Fruit fly (Drosophila melanogaster) whole organism, embryonic: ENCODE results near the gene Swip-1.

Source experiments
- Antp ChIP-seq: fragments of 200-800 bp; sonication (Bioruptor generic); optimal IDR thresholded peaks from 3 replicates; lab custom pipeline; 2016; ENCODE audit warnings: missing biosample characterization, missing genetic modification characterization
- B-H1 ChIP-seq: fragments of 200-800 bp; sonication (Bioruptor generic); IDR thresholded peaks from 3 replicates; pipeline ENCODE4 v1.3.6; 2022; ENCODE audit warnings: missing biosample characterization, missing genetic modification characterization
- Bgb ChIP-seq: fragments of 200-800 bp; sonication (Bioruptor generic); IDR thresholded peaks from 2 replicates; pipeline ENCODE4 v1.3.6; 2022; ENCODE audit warnings: missing biosample characterization, missing genetic modification characterization; ENCODE audit not compliant: partially characterized antibody
- CG10431 ChIP-seq: fragments of 200-800 bp; sonication (Bioruptor generic); optimal IDR thresholded peaks from 3 replicates; lab custom pipeline; 2018; ENCODE audit warnings: missing biosample characterization, mild to moderate bottlenecking, missing genetic modification characterization
- CG11696 ChIP-seq: fragments of 200-800 bp; sonication (Bioruptor generic); IDR thresholded peaks from 2 replicates; pipeline ENCODE4 v1.3.6; 2022; ENCODE audit warnings: missing biosample characterization, missing genetic modification characterization
- CG13123 ChIP-seq: fragments of 200-800 bp; sonication (Bioruptor generic); optimal IDR thresholded peaks from 2 replicates; lab custom pipeline; 2016; ENCODE audit warnings: missing biosample characterization, missing genetic modification characterization
- CG15269 ChIP-seq: fragments of 200-800 bp; sonication (Bioruptor generic); optimal IDR thresholded peaks from 2 replicates; lab custom pipeline; 2018; ENCODE audit warnings: missing biosample characterization, mild to moderate bottlenecking, missing genetic modification characterization, moderate library complexity
- CG1792 ChIP-seq: fragments of 200-800 bp; sonication (Bioruptor generic); optimal IDR thresholded peaks from 2 replicates; lab custom pipeline; 2016; ENCODE audit warnings: missing biosample characterization, missing genetic modification characterization
- CG18599 ChIP-seq: fragments of 200-800 bp; sonication (Bioruptor generic); optimal IDR thresholded peaks from 3 replicates; lab custom pipeline; 2017; ENCODE audit warnings: missing biosample characterization, missing genetic modification characterization, mild to moderate bottlenecking, moderate library complexity, missing genetic modification reagents
- CG2712 ChIP-seq: fragments of 200-800 bp; optimal IDR thresholded peaks from 3 replicates; lab custom pipeline; 2019; ENCODE audit warnings: missing biosample characterization, mild to moderate bottlenecking, missing genetic modification characterization, moderate library complexity
- CG3163 ChIP-seq: fragments of 200-800 bp; sonication (Bioruptor generic); optimal IDR thresholded peaks from 3 replicates; lab custom pipeline; 2016; ENCODE audit warnings: missing biosample characterization, missing genetic modification characterization
- CG33557 ChIP-seq: fragments of 200-800 bp; sonication (Bioruptor generic); optimal IDR thresholded peaks from 2 replicates; lab custom pipeline; 2019; ENCODE audit warnings: missing biosample characterization, mild to moderate bottlenecking, missing genetic modification characterization, moderate library complexity
- CG6683 ChIP-seq: fragments of 200-800 bp; sonication (Bioruptor generic); optimal IDR thresholded peaks from 2 replicates; lab custom pipeline; 2017; ENCODE audit warnings: missing biosample characterization, mild to moderate bottlenecking, missing genetic modification characterization, missing genetic modification reagents
- CG7556 ChIP-seq: fragments of 200-800 bp; sonication (Bioruptor generic); optimal IDR thresholded peaks from 2 replicates; lab custom pipeline; 2017; ENCODE audit warnings: missing biosample characterization, mild to moderate bottlenecking, missing genetic modification characterization
- CG7786 ChIP-seq: fragments of 200-800 bp; sonication (Bioruptor generic); optimal IDR thresholded peaks from 2 replicates; lab custom pipeline; 2016; ENCODE audit warnings: missing biosample characterization, missing genetic modification characterization
- CTCF ChIP-seq: fragments of 200-800 bp; sonication (Bioruptor generic); optimal IDR thresholded peaks from 2 replicates; lab custom pipeline; 2017; ENCODE audit warnings: missing biosample characterization, mild to moderate bottlenecking, missing genetic modification characterization, moderate library complexity
- Camta ChIP-seq: fragments of 200-800 bp; sonication (Bioruptor generic); optimal IDR thresholded peaks from 2 replicates; lab custom pipeline; 2016; ENCODE audit warnings: missing biosample characterization, missing genetic modification characterization
- CoRest ChIP-seq: fragments of 200-800 bp; sonication (Bioruptor generic); optimal IDR thresholded peaks from 3 replicates; lab custom pipeline; 2018; ENCODE audit warnings: missing biosample characterization, mild to moderate bottlenecking, missing genetic modification characterization, moderate library complexity
- Doc3 ChIP-seq: fragments of 200-800 bp; sonication (Bioruptor generic); IDR thresholded peaks from 3 replicates; pipeline ENCODE4 v1.3.6; 2022; ENCODE audit warnings: missing biosample characterization, missing genetic modification characterization; ENCODE audit not compliant: partially characterized antibody
- Dp ChIP-seq: fragments of 200-800 bp; sonication (Bioruptor generic); optimal IDR thresholded peaks from 2 replicates; lab custom pipeline; 2018; ENCODE audit warnings: missing biosample characterization, mild to moderate bottlenecking, missing genetic modification characterization, moderate library complexity
- Eip74EF ChIP-seq, 2 experiments: fragments of 200-800 bp in 1 of 2; fragments of >200 bp in 1 of 2; sonication (Bioruptor generic) in 1 of 2; optimal IDR thresholded peaks; 2 replicates each; lab custom pipeline; 2017 to 2019; ENCODE audit warnings: missing biosample characterization in 2 of 2, missing genetic modification characterization in 2 of 2, mild to moderate bottlenecking in 1 of 2, moderate library complexity in 1 of 2
- HLH4C ChIP-seq: fragments of 200-800 bp; sonication (Bioruptor generic); IDR thresholded peaks from 3 replicates; pipeline ENCODE4 v1.3.6; 2022; ENCODE audit warnings: missing biosample characterization, missing genetic modification characterization; ENCODE audit not compliant: partially characterized antibody
- Hr39 ChIP-seq: fragments of >200 bp; optimal IDR thresholded peaks from 2 replicates; lab custom pipeline; 2017
- Lhr ChIP-seq: fragments of 200-800 bp; sonication (Bioruptor generic); optimal IDR thresholded peaks from 3 replicates; lab custom pipeline; 2017; ENCODE audit warnings: mild to moderate bottlenecking, missing biosample characterization, missing genetic modification reagents, missing genetic modification characterization
- Lpt ChIP-seq: fragments of >200 bp; optimal IDR thresholded peaks from 2 replicates; lab custom pipeline; 2018; ENCODE audit warnings: missing biosample characterization, missing genetic modification characterization
- MESR4 ChIP-seq: fragments of 200-800 bp; sonication (Bioruptor generic); optimal IDR thresholded peaks from 2 replicates; lab custom pipeline; 2018; ENCODE audit warnings: missing biosample characterization, mild to moderate bottlenecking, missing genetic modification characterization, moderate library complexity
- NC2β ChIP-seq: fragments of 200-800 bp; sonication (Bioruptor generic); optimal IDR thresholded peaks from 2 replicates; lab custom pipeline; 2016; ENCODE audit warnings: missing biosample characterization, missing genetic modification characterization
- Nf-YA ChIP-seq: fragments of 200-800 bp; sonication (Bioruptor generic); IDR thresholded peaks from 2 replicates; pipeline ENCODE4 v1.3.6; 2022; ENCODE audit warnings: missing biosample characterization, missing genetic modification characterization
- Ptx1 ChIP-seq: fragments of 200-800 bp; sonication (Bioruptor generic); IDR thresholded peaks from 2 replicates; pipeline ENCODE4 v1.3.6; 2022; ENCODE audit warnings: missing biosample characterization, missing genetic modification characterization
- Stat92E ChIP-seq, 3 experiments: fragments of >200 bp in 2 of 3; fragments of 200-800 bp in 1 of 3; sonication (Bioruptor generic) in 1 of 3; optimal IDR thresholded peaks; 2 replicates each; lab custom pipeline; 2017 to 2019; ENCODE audit warnings: missing biosample characterization in 3 of 3, missing genetic modification characterization in 3 of 3, mild to moderate bottlenecking in 1 of 3, moderate library complexity in 1 of 3
- YL-1 ChIP-seq: fragments of 200-800 bp; sonication (Bioruptor generic); optimal IDR thresholded peaks from 3 replicates; lab custom pipeline; 2017; ENCODE audit warnings: missing biosample characterization, mild to moderate bottlenecking, missing genetic modification characterization
- bab2 ChIP-seq: fragments of 200-800 bp; sonication (Bioruptor generic); optimal IDR thresholded peaks from 2 replicates; lab custom pipeline; 2016; ENCODE audit warnings: missing biosample characterization, missing genetic modification characterization
- cg ChIP-seq: fragments of 200-800 bp; sonication (Bioruptor generic); optimal IDR thresholded peaks from 3 replicates; lab custom pipeline; 2019; ENCODE audit warnings: missing biosample characterization, mild to moderate bottlenecking, missing genetic modification characterization, moderate library complexity
- chif ChIP-seq, 2 experiments: fragments of 200-800 bp; sonication (Bioruptor generic); optimal IDR thresholded peaks; 3 replicates each; lab custom pipeline; 2016; ENCODE audit warnings: missing biosample characterization in 2 of 2, missing genetic modification characterization in 2 of 2
- chn ChIP-seq: fragments of 200-800 bp; sonication (Bioruptor generic); optimal IDR thresholded peaks from 2 replicates; lab custom pipeline; 2016; ENCODE audit warnings: missing biosample characterization, missing genetic modification characterization
- danr ChIP-seq: fragments of 200-800 bp; sonication (Bioruptor generic); IDR thresholded peaks from 2 replicates; pipeline ENCODE4 v1.3.6; 2022; ENCODE audit warnings: missing biosample characterization, missing genetic modification characterization
- dpn ChIP-seq, 2 experiments: fragments of 200-800 bp; sonication (Bioruptor generic); optimal IDR thresholded peaks; 3 replicates each; lab custom pipeline; 2016; ENCODE audit warnings: missing biosample characterization in 2 of 2, missing genetic modification characterization in 2 of 2
- ewg ChIP-seq: fragments of 200-800 bp; sonication (Bioruptor generic); optimal IDR thresholded peaks from 3 replicates; lab custom pipeline; 2017; ENCODE audit warnings: mild to moderate bottlenecking, missing biosample characterization, missing genetic modification reagents, missing genetic modification characterization
- nerfin-1 ChIP-seq: fragments of 200-800 bp; sonication (Bioruptor generic); optimal IDR thresholded peaks from 3 replicates; lab custom pipeline; 2019; ENCODE audit warnings: missing biosample characterization, mild to moderate bottlenecking, missing genetic modification characterization, moderate library complexity
- onecut ChIP-seq: fragments of 200-800 bp; sonication (Bioruptor generic); IDR thresholded peaks from 2 replicates; pipeline ENCODE4 v1.3.6; 2022; ENCODE audit warnings: missing biosample characterization, missing genetic modification characterization
- org-1 ChIP-seq: fragments of 200-800 bp; sonication (Bioruptor generic); optimal IDR thresholded peaks from 2 replicates; lab custom pipeline; 2017; ENCODE audit warnings: missing biosample characterization, missing genetic modification characterization
- pfk ChIP-seq: fragments of 200-800 bp; sonication (Bioruptor generic); optimal IDR thresholded peaks from 2 replicates; lab custom pipeline; 2018; ENCODE audit warnings: missing biosample characterization, mild to moderate bottlenecking, missing genetic modification characterization, moderate library complexity
- prd ChIP-seq, 3 experiments: fragments of >200 bp in 2 of 3; fragments of 200-800 bp in 1 of 3; sonication (Bioruptor generic) in 1 of 3; optimal IDR thresholded peaks in 2 of 3; IDR thresholded peaks in 1 of 3; 2 replicates in 2 of 3; 3 replicates in 1 of 3; pipeline versions ENCODE4 v1.3.6 to Lab custom; 2017 to 2022; ENCODE audit warnings: missing biosample characterization in 1 of 3, missing genetic modification characterization in 1 of 3
- ro ChIP-seq: fragments of 200-800 bp; sonication (Bioruptor generic); IDR thresholded peaks from 2 replicates; pipeline ENCODE4 v1.3.6; 2022; ENCODE audit warnings: missing biosample characterization, missing genetic modification characterization
- slp2 ChIP-seq: fragments of 200-800 bp; sonication (Bioruptor generic); optimal IDR thresholded peaks from 2 replicates; lab custom pipeline; 2016; ENCODE audit warnings: missing biosample characterization, missing genetic modification characterization
- sug ChIP-seq: fragments of 200-800 bp; optimal IDR thresholded peaks from 2 replicates; lab custom pipeline; 2019; ENCODE audit warnings: missing biosample characterization, mild to moderate bottlenecking, missing genetic modification characterization, moderate library complexity
- trem ChIP-seq: fragments of 200-800 bp; optimal IDR thresholded peaks from 3 replicates; lab custom pipeline; 2019; ENCODE audit warnings: missing biosample characterization, mild to moderate bottlenecking, missing genetic modification characterization, moderate library complexity
- unpg ChIP-seq: fragments of 200-800 bp; sonication (Bioruptor generic); optimal IDR thresholded peaks from 3 replicates; lab custom pipeline; 2018; ENCODE audit warnings: missing biosample characterization, mild to moderate bottlenecking, missing genetic modification characterization, moderate library complexity

Gene Swip-1

DNA sequence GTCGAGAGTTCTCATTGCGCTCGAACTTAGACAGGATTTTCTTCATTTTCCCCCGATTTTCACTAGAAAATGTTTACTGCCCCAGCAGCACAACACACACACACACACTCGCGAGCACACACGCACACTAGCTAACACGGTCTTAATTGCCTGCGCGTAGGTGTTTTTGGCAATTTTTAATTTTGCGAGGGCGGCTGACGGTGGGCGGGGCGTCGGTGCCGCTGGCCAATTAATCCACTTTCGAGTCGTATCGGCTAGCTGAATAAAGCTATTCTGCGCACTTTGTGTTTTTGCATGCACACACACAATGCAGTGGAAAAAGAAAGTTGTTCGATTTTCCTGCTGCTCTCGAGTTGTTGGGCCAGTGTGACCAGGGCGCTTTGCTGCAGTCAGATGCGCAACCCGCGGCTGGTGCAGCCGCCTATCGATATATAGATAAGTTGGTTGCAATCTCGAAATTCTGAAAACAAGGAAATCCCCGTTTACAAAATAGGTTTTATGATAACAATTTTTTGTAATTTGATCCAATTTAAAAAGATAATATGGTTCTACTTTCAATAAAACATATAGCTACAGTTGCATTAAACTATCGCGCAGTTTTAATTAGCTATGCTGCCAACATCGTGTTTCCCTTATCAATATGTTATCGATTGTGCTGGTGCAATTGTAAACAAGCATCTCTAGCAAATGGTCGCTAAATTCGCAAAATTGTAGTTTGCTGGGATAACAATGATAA is 18.5 kb downstream of the Swip-1 start, which contains the start of the genes Nak and Tango6 (continued):
- TF ChIP-seq CG7556 (GFP tag; lab: Kevin White, UChicago): peak; percentile 1
- peak; percentile 87 for TF ChIP-seq Bgb
- peak; percentile 2 for TF ChIP-seq CG7786 (GFP tag; lab: Kevin White, UChicago)
- no peak for TF ChIP-seq org-1 (GFP tag; lab: Kevin White, UChicago)
- TF ChIP-seq bab2 (GFP tag; lab: Kevin White, UChicago): peak; percentile 26
- no peak for TF ChIP-seq danr
- peak; percentile 40 for TF ChIP-seq Camta (GFP tag; lab: Kevin White, UChicago)
- peak; percentile 22 for TF ChIP-seq chn (GFP tag; lab: Kevin White, UChicago)
- TF ChIP-seq trem: peak; percentile 85
- TF ChIP-seq Lpt: no peak
- peak; percentile 62 for TF ChIP-seq NC2β (GFP tag; lab: Kevin White, UChicago)
- TF ChIP-seq Eip74EF (GFP tag; optimal IDR thresholded peaks at IDR 0.05; lab: Kevin White, UChicago): no peak
- peak; percentile 29 for TF ChIP-seq CG10431
- peak; percentile 45 for TF ChIP-seq YL-1 (GFP tag; lab: Kevin White, UChicago)
- TF ChIP-seq onecut: peak; percentile 26; the same call in 1 of the 2 replicates
- TF ChIP-seq CG13123: no peak
- no peak for TF ChIP-seq ro (GFP tag; lab: Robert Waterston, UW)
- TF ChIP-seq CG18599: peak; percentile 9
- peak; percentile 46 for TF ChIP-seq sug (tag; lab: Kevin White, UChicago)
- no peak for TF ChIP-seq CG6683 (GFP tag; lab: Kevin White, UChicago)
- TF ChIP-seq nerfin-1 (tag; lab: Kevin White, UChicago): peak; percentile 4
- TF ChIP-seq unpg (GFP tag; lab: Kevin White, UChicago): peak; percentile 11
- no peak for TF ChIP-seq Nf-YA (GFP tag; lab: Robert Waterston, UW)
- peak; percentile 37 for TF ChIP-seq CG33557
- TF ChIP-seq CG11696: peak; percentile 86
- TF ChIP-seq chif (GFP tag; optimal IDR thresholded peaks at IDR 0.05; lab: Kevin White, UChicago): peak in 1 of 2 experiments; percentile 21
- TF ChIP-seq CG15269 (tag; lab: Kevin White, UChicago): peak; percentile 20
- TF ChIP-seq slp2: no peak
- peak in 1 of 3 experiments; percentile 51 for TF ChIP-seq Stat92E (GFP tag; optimal IDR thresholded peaks at IDR 0.05; lab: Kevin White, UChicago)
- TF ChIP-seq CG2712: peak; percentile 63
- TF ChIP-seq Dp (GFP tag; lab: Kevin White, UChicago): peak; percentile 35
- TF ChIP-seq prd (optimal IDR thresholded peaks at IDR 0.05; lab: Kevin White, UChicago): no peak
- peak; percentile 33; the same call in 1 of the 3 replicates for TF ChIP-seq prd (GFP tag; IDR thresholded peaks at IDR 0.05; lab: Robert Waterston, UW)
- peak; percentile 91 for TF ChIP-seq HLH4C
- TF ChIP-seq Antp (GFP tag; lab: Kevin White, UChicago): peak; percentile 6
- peak; percentile 10 to 34 for TF ChIP-seq dpn (GFP tag; optimal IDR thresholded peaks at IDR 0.05; lab: Kevin White, UChicago)
- TF ChIP-seq CG1792: peak; percentile 41
- TF ChIP-seq cg (GFP tag; lab: Kevin White, UChicago): peak; percentile 87
- TF ChIP-seq CoRest (tag; lab: Kevin White, UChicago): peak; percentile 65
- peak; percentile 32 for TF ChIP-seq CTCF (GFP tag; lab: Kevin White, UChicago)
- no peak for TF ChIP-seq pfk (GFP tag; lab: Kevin White, UChicago)
- no peak for TF ChIP-seq B-H1 (GFP tag; lab: Robert Waterston, UW)
- TF ChIP-seq Lhr (GFP tag; lab: Kevin White, UChicago): peak; percentile 61
- no peak for TF ChIP-seq Hr39 (lab: Kevin White, UChicago)
- TF ChIP-seq Ptx1: 0 out of 2 replicates have a peak, but pooled peaks have one; percentile 26
- TF ChIP-seq CG3163: peak; percentile 4
- peak; percentile 96 for TF ChIP-seq Doc3 (GFP tag; lab: Robert Waterston, UW)
- TF ChIP-seq MESR4 (GFP tag; lab: Kevin White, UChicago): peak; percentile 88
- TF ChIP-seq ewg (GFP tag; lab: Kevin White, UChicago): peak; percentile 76
